Worm (Caenorhabditis elegans) whole organism, young adult: Measurements from ENCODE around the gene C10A4.6.
"Not testable (repeated sequence)": the region's sequence is repeated elsewhere in the genome, so short reads cannot be mapped to it uniquely, and the experiment has no call there.

Source experiments
- B0261.1 ChIP-seq: sonication (generic microtip); optimal IDR thresholded peaks from 2 replicates; lab custom pipeline; 2016; ENCODE audit warnings: mild to moderate bottlenecking, missing genetic modification characterization, moderate library complexity, missing compliant biosample characterization
- C06A6.2 ChIP-seq: fragments of 200-800 bp; sonication (Bioruptor generic); conservative IDR thresholded peaks from 2 replicates; pipeline ENCODE4 v1.3.6; 2022; ENCODE audit warnings: missing genetic modification characterization, missing compliant biosample characterization
- C17E4.6 ChIP-seq: fragments of 200-800 bp; sonication (Bioruptor generic); IDR thresholded peaks from 2 replicates; pipeline ENCODE4 v1.3.6; 2022; ENCODE audit warnings: missing genetic modification reagents, missing genetic modification characterization, missing compliant biosample characterization
- F33H1.4 ChIP-seq: fragments of 200-800 bp; sonication (Bioruptor generic); IDR thresholded peaks from 2 replicates; pipeline ENCODE4 v1.3.6; 2022; ENCODE audit warnings: missing genetic modification reagents, missing genetic modification characterization, missing compliant biosample characterization
- F49E8.2 ChIP-seq: sonication (generic microtip); optimal IDR thresholded peaks from 3 replicates; lab custom pipeline; 2017; ENCODE audit warnings: missing genetic modification characterization, mild to moderate bottlenecking, missing compliant biosample characterization, antibody characterized with exemption, moderate library complexity; ENCODE audit not compliant: insufficient read depth
- F52B5.7 ChIP-seq: sonication (generic microtip); optimal IDR thresholded peaks from 2 replicates; lab custom pipeline; 2016; ENCODE audit warnings: mild to moderate bottlenecking, missing genetic modification characterization, missing compliant biosample characterization
- ZK185.1 ChIP-seq: sonication (generic microtip); optimal IDR thresholded peaks from 2 replicates; lab custom pipeline; 2016; ENCODE audit warnings: mild to moderate bottlenecking, missing genetic modification characterization, missing compliant biosample characterization; ENCODE audit not compliant: poor library complexity, severe bottlenecking
- akir-1 ChIP-seq: fragments of 200-800 bp; sonication (Bioruptor generic); optimal IDR thresholded peaks from 2 replicates; lab custom pipeline; 2018; ENCODE audit warnings: mild to moderate bottlenecking, missing genetic modification characterization, moderate library complexity, missing compliant biosample characterization
- ama-1 ChIP-seq, 3 experiments: fragments of 150-350 bp in 1 of 3; sonication (generic microtip) in 2 of 3; optimal IDR thresholded peaks; 2 replicates each; lab custom pipeline; 2014 to 2018; ENCODE audit warnings: missing biosample characterization in 2 of 3, missing genetic modification characterization in 2 of 3, missing genetic modification reagents in 2 of 3
- atf-7 ChIP-seq: sonication (generic microtip); optimal IDR thresholded peaks from 2 replicates; lab custom pipeline; 2017; ENCODE audit warnings: mild to moderate bottlenecking, missing genetic modification characterization, missing compliant biosample characterization
- attf-3 ChIP-seq: fragments of 200-800 bp; sonication (Bioruptor generic); conservative IDR thresholded peaks from 2 replicates; pipeline ENCODE4 v1.3.6; 2022; ENCODE audit warnings: missing genetic modification reagents, missing genetic modification characterization, missing compliant biosample characterization
- ccch-3 ChIP-seq: fragments of 200-800 bp; sonication (Bioruptor generic); optimal IDR thresholded peaks from 2 replicates; lab custom pipeline; 2018; ENCODE audit warnings: mild to moderate bottlenecking, missing genetic modification characterization, missing compliant biosample characterization
- ceh-100 ChIP-seq: fragments of 200-800 bp; sonication (Bioruptor generic); IDR thresholded peaks from 2 replicates; pipeline ENCODE4 v1.3.6; 2022; ENCODE audit warnings: missing genetic modification reagents, missing genetic modification characterization, missing compliant biosample characterization
- ceh-58 ChIP-seq: fragments of 200-800 bp; sonication (Bioruptor generic); IDR thresholded peaks from 2 replicates; pipeline ENCODE4 v1.3.6; 2022; ENCODE audit warnings: missing genetic modification characterization, missing compliant biosample characterization
- die-1 ChIP-seq: sonication (generic microtip); optimal IDR thresholded peaks from 2 replicates; lab custom pipeline; 2016; ENCODE audit warnings: missing genotype, mild to moderate bottlenecking, missing genetic modification characterization, missing compliant biosample characterization
- dpl-1 ChIP-seq: fragments of 150-350 bp; optimal IDR thresholded peaks from 2 replicates; lab custom pipeline; 2014; ENCODE audit warnings: missing biosample characterization, missing genetic modification reagents, missing genetic modification characterization
- egl-44 ChIP-seq: fragments of 200-800 bp; sonication (Bioruptor generic); IDR thresholded peaks from 2 replicates; pipeline ENCODE4 v1.3.6; 2022; ENCODE audit warnings: missing genetic modification reagents, missing genetic modification characterization, missing compliant biosample characterization
- ekl-4 ChIP-seq: fragments of 200-800 bp; sonication (Bioruptor generic); IDR thresholded peaks from 2 replicates; pipeline ENCODE4 v1.3.6; 2022; ENCODE audit warnings: missing genetic modification reagents, missing genetic modification characterization, missing compliant biosample characterization
- him-1 ChIP-seq: sonication (generic microtip); optimal IDR thresholded peaks from 2 replicates; lab custom pipeline; 2016; ENCODE audit warnings: missing genotype, missing genetic modification reagents, missing genetic modification characterization, missing compliant biosample characterization
- hmg-1.2 ChIP-seq: fragments of 200-800 bp; sonication (Bioruptor generic); IDR thresholded peaks from 2 replicates; pipeline ENCODE4 v1.3.6; 2022; ENCODE audit warnings: missing genetic modification reagents, missing genetic modification characterization, missing compliant biosample characterization
- lin-26 ChIP-seq: fragments of 200-800 bp; sonication (Bioruptor generic); IDR thresholded peaks from 2 replicates; pipeline ENCODE4 v1.3.6; 2022; ENCODE audit warnings: missing genetic modification reagents, missing genetic modification characterization, missing compliant biosample characterization
- lin-35 ChIP-seq, 3 experiments: fragments of 150-350 bp in 2 of 3; sonication (generic microtip) in 1 of 3; optimal IDR thresholded peaks; 2 replicates each; lab custom pipeline; 2014 to 2018; ENCODE audit warnings: missing biosample characterization in 3 of 3, missing genetic modification characterization in 3 of 3, missing genetic modification reagents in 3 of 3
- mes-4 ChIP-seq: sonication (generic microtip); optimal IDR thresholded peaks from 2 replicates; lab custom pipeline; 2016; ENCODE audit warnings: missing genotype, missing genetic modification characterization, missing compliant biosample characterization
- mxl-1 ChIP-seq: sonication (generic microtip); optimal IDR thresholded peaks from 2 replicates; lab custom pipeline; 2016; ENCODE audit warnings: missing genetic modification characterization, missing compliant biosample characterization
- nfyb-1 ChIP-seq: fragments of 200-800 bp; sonication (Bioruptor generic); IDR thresholded peaks from 2 replicates; pipeline ENCODE4 v1.3.6; 2022; ENCODE audit warnings: missing genetic modification reagents, missing genetic modification characterization, missing compliant biosample characterization
- nhr-179 ChIP-seq: sonication (generic microtip); optimal IDR thresholded peaks from 2 replicates; lab custom pipeline; 2016; ENCODE audit warnings: mild to moderate bottlenecking, missing genetic modification characterization, missing compliant biosample characterization
- nhr-27 ChIP-seq: fragments of 200-800 bp; sonication (Bioruptor generic); optimal IDR thresholded peaks from 2 replicates; lab custom pipeline; 2018; ENCODE audit warnings: mild to moderate bottlenecking, missing genetic modification characterization, moderate library complexity, missing compliant biosample characterization
- pbrm-1 ChIP-seq: fragments of 200-800 bp; sonication (Bioruptor generic); IDR thresholded peaks from 2 replicates; pipeline ENCODE4 v1.3.6; 2022; ENCODE audit warnings: missing genetic modification reagents, missing genetic modification characterization, missing compliant biosample characterization
- rec-8 ChIP-seq, 2 experiments: sonication (generic microtip); optimal IDR thresholded peaks; 2 replicates each; lab custom pipeline; 2016; ENCODE audit warnings: mild to moderate bottlenecking in 2 of 2, missing genetic modification characterization in 2 of 2, missing genetic modification reagents in 2 of 2, missing genotype in 2 of 2, missing biosample characterization in 1 of 2, missing compliant biosample characterization in 1 of 2, moderate library complexity in 1 of 2
- rpc-1 ChIP-seq, 2 experiments: fragments of 150-350 bp in 1 of 2; sonication (generic microtip) in 1 of 2; optimal IDR thresholded peaks; 2 replicates each; lab custom pipeline; 2014 to 2018; ENCODE audit warnings: missing biosample characterization in 1 of 2, missing genetic modification characterization in 1 of 2, missing genetic modification reagents in 1 of 2, missing genotype in 1 of 2
- sdz-38 ChIP-seq: sonication (generic microtip); optimal IDR thresholded peaks from 2 replicates; lab custom pipeline; 2016; ENCODE audit warnings: missing genotype, missing genetic modification characterization, missing compliant biosample characterization
- snpc-1.3 ChIP-seq: sonication (generic microtip); optimal IDR thresholded peaks from 2 replicates; lab custom pipeline; 2017; ENCODE audit warnings: missing genetic modification characterization, mild to moderate bottlenecking, missing compliant biosample characterization, antibody characterized with exemption, moderate library complexity, missing genotype, missing genetic modification reagents; ENCODE audit not compliant: insufficient read depth
- snpc-3.4 ChIP-seq: sonication (generic microtip); optimal IDR thresholded peaks from 2 replicates; lab custom pipeline; 2017; ENCODE audit warnings: missing genetic modification characterization, mild to moderate bottlenecking, missing compliant biosample characterization, antibody characterized with exemption, moderate library complexity, missing genotype, missing genetic modification reagents
- tbx-9 ChIP-seq: sonication (generic microtip); optimal IDR thresholded peaks from 2 replicates; lab custom pipeline; 2016; ENCODE audit warnings: borderline replicate concordance, missing genetic modification characterization, inconsistent platforms, missing compliant biosample characterization
- unc-130 ChIP-seq: sonication (generic microtip); optimal IDR thresholded peaks from 2 replicates; lab custom pipeline; 2016; ENCODE audit warnings: missing genetic modification reagents, missing genetic modification characterization, missing compliant biosample characterization
- zim-3 ChIP-seq: sonication (generic microtip); optimal IDR thresholded peaks from 2 replicates; lab custom pipeline; 2017; ENCODE audit warnings: mild to moderate bottlenecking, missing genetic modification characterization, moderate library complexity, missing compliant biosample characterization
- ztf-22 ChIP-seq: fragments of 200-800 bp; sonication (Bioruptor generic); optimal IDR thresholded peaks from 2 replicates; lab custom pipeline; 2018; ENCODE audit warnings: mild to moderate bottlenecking, missing genetic modification characterization, moderate library complexity, missing compliant biosample characterization
- ztf-28 ChIP-seq: fragments of 200-800 bp; sonication (Bioruptor generic); IDR thresholded peaks from 2 replicates; pipeline ENCODE4 v1.3.6; 2022; ENCODE audit warnings: missing genetic modification reagents, missing genetic modification characterization, missing compliant biosample characterization
- ztf-3 ChIP-seq: fragments of 200-800 bp; sonication (Bioruptor generic); optimal IDR thresholded peaks from 2 replicates; lab custom pipeline; 2018; ENCODE audit warnings: mild to moderate bottlenecking, missing genetic modification characterization, missing compliant biosample characterization

Gene C10A4.6

ce11 chrX:7365267-7365666 is 25.1 kb upstream of the C10A4.6 start, which contains the start of gene C56G3.2:
Gene C56G3.2 (plus strand): TSS chrX:7365567.
- not testable (repeated sequence) for TF ChIP-seq C17E4.6 (GFP tag; lab: Robert Waterston, UW); F49E8.2; ama-1 (optimal IDR thresholded peaks at IDR 0.05; lab: Kevin White, UChicago); ama-1 (GFP tag; optimal IDR thresholded peaks at IDR 0.05; lab: Kevin White, UChicago)

- no peak for TF ChIP-seq hmg-1.2 (GFP tag; lab: Robert Waterston, UW)
- TF ChIP-seq ccch-3 (GFP tag; lab: Kevin White, UChicago), result no peak
- no peak for TF ChIP-seq tbx-9 (tag; lab: Kevin White, UChicago)
- no peak for TF ChIP-seq sdz-38 (tag; lab: Kevin White, UChicago)
- TF ChIP-seq ztf-22 (GFP tag; lab: Kevin White, UChicago), result no peak
- no peak for TF ChIP-seq ceh-58 (GFP tag; lab: Robert Waterston, UW)
- TF ChIP-seq nhr-27 (tag; lab: Kevin White, UChicago), result no peak
- TF ChIP-seq F33H1.4 (GFP tag; lab: Robert Waterston, UW), result no peak
- TF ChIP-seq ztf-3, result no peak
- TF ChIP-seq rpc-1 (optimal IDR thresholded peaks at IDR 0.05; lab: Kevin White, UChicago), result no peak
- TF ChIP-seq rpc-1 (tag; optimal IDR thresholded peaks at IDR 0.05; lab: Kevin White, UChicago), result no peak
Measured at ce11 chrX:7369770-7370169, 20.6 kb upstream of the C10A4.6 start.

- TF ChIP-seq hmg-1.2 (GFP tag; lab: Robert Waterston, UW), result no peak
- TF ChIP-seq dpl-1 (GFP tag; lab: Kevin White, UChicago), result no peak
- no peak for TF ChIP-seq F33H1.4 (GFP tag; lab: Robert Waterston, UW)
- TF ChIP-seq egl-44 (GFP tag; lab: Robert Waterston, UW), result no peak
Measured at ce11 chrX:7371945-7372344, 18.4 kb upstream of the C10A4.6 start.

DNA sequence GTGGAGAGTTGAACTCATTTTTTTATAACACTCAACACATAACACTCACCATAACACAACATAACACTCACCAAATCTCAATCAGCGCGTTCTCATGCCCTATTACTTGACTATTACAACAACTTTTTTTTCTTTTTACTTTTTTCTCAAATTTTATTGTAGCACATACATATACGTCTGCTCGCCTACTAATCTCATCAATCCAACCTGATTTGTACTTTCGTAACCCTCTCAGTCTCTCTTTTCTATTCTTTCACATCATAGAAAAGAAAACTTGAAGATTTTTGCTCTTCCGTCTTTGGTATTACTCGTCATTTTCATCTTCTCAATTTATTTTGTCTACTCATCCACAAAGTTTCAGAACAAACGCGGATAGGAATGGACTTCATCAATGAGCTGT is 13.4 kb upstream of the C10A4.6 start, which contains the start of gene npr-8:
Gene npr-8 (plus strand): TSS at position 362 of the 400 bp plus-strand sequence.
- no peak for TF ChIP-seq ztf-28 (GFP tag; lab: Robert Waterston, UW)

DNA sequence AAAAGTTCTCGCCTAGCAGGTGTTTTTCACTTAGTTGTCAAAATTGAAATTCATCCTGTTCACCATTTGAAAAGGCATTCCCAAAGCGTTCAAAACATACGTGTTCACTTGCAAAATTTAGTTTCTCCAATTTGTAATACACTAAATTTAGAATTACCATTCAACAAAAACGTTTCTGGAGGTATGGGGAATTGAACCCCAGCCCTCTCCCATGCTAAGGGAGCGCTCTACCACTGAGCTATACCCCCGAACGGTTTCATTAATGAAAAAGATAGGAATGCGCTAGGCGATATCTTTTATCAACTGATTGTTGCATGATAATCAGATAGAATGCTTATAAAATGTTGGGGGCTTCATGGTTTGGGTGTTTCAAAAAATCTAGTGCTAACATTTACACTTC is 11.8 kb upstream of the C10A4.6 start:
- TF ChIP-seq nfyb-1 (GFP tag; lab: Robert Waterston, UW) (peak; percentile 55; the same call in 1 of the 2 replicates), snpc-1.3 (tag; lab: Kevin White, UChicago) (peak; percentile 70), C06A6.2 (GFP tag; lab: Robert Waterston, UW) (no peak), B0261.1 (peak; percentile 72), C17E4.6 (GFP tag; lab: Robert Waterston, UW) (no peak), F52B5.7 (no peak), nhr-179 (tag; lab: Kevin White, UChicago) (no peak), ZK185.1 (tag; lab: Kevin White, UChicago) (peak; percentile 32), die-1 (tag; lab: Kevin White, UChicago) (peak; percentile 61), attf-3 (GFP tag; lab: Robert Waterston, UW) (no peak), lin-26 (GFP tag; lab: Robert Waterston, UW) (no peak; the same call in 1 of the 2 replicates), lin-35 (GFP tag; optimal IDR thresholded peaks at IDR 0.05; lab: Kevin White, UChicago) (no peak), ceh-100 (GFP tag; lab: Robert Waterston, UW) (no peak), mes-4 (tag; lab: Kevin White, UChicago) (peak; percentile 31), pbrm-1 (peak; percentile 63), ccch-3 (GFP tag; lab: Kevin White, UChicago) (no peak), snpc-3.4 (tag; lab: Kevin White, UChicago) (peak; percentile 31), ekl-4 (GFP tag; lab: Robert Waterston, UW) (peak; percentile 54; the same call in 1 of the 2 replicates), rec-8 (tag; optimal IDR thresholded peaks at IDR 0.05; lab: Kevin White, UChicago) (peak in 1 of 2 experiments; percentile 26), atf-7 (tag; lab: Kevin White, UChicago) (peak; percentile 8), akir-1 (GFP tag; lab: Kevin White, UChicago) (no peak), him-1 (tag; lab: Kevin White, UChicago) (peak; percentile 78), mxl-1 (tag; lab: Kevin White, UChicago) (peak; percentile 17), ama-1 (optimal IDR thresholded peaks at IDR 0.05; lab: Kevin White, UChicago) (no peak), ama-1 (GFP tag; optimal IDR thresholded peaks at IDR 0.05; lab: Kevin White, UChicago) (peak in 1 of 2 experiments; percentile 47), zim-3 (tag; lab: Kevin White, UChicago) (no peak), unc-130 (GFP tag; lab: Kevin White, UChicago) (no peak)
